Worm (Caenorhabditis elegans) whole organism, L4 larva: ENCODE data around the gene R13A1.5.
A peak's percentile ranks its signal among the peaks of the same experiment; 100 is the strongest.

Experiments used
- F10B5.3 ChIP-seq: sonication (generic microtip); optimal IDR thresholded peaks from 2 replicates; lab custom pipeline; 2016; ENCODE audit warnings: mild to moderate bottlenecking, missing genetic modification characterization, missing compliant biosample characterization
- T26A8.4 ChIP-seq: fragments of 200-800 bp; sonication (Bioruptor generic); IDR thresholded peaks from 2 replicates; pipeline ENCODE4 v1.3.6; 2022; ENCODE audit warnings: missing genetic modification characterization, missing compliant biosample characterization
- Y48G9A.11 ChIP-seq: fragments of 200-800 bp; sonication (Bioruptor generic); IDR thresholded peaks from 2 replicates; pipeline ENCODE4 v1.3.6; 2022; ENCODE audit warnings: missing genetic modification reagents, missing genetic modification characterization, missing compliant biosample characterization
- Y5F2A.4 ChIP-seq: fragments of 200-800 bp; sonication (Bioruptor generic); optimal IDR thresholded peaks from 2 replicates; lab custom pipeline; 2018; ENCODE audit warnings: mild to moderate bottlenecking, missing genetic modification characterization, missing compliant biosample characterization
- Y75B8A.6 ChIP-seq: fragments of 200-800 bp; sonication (Bioruptor generic); IDR thresholded peaks from 2 replicates; pipeline ENCODE4 v1.3.6; 2022; ENCODE audit warnings: missing genetic modification reagents, missing genetic modification characterization, missing compliant biosample characterization
- aha-1 ChIP-seq: fragments of 150-350 bp; peaks from one replicate; lab custom pipeline; 2014; ENCODE audit warnings: missing biosample characterization, missing genetic modification characterization
- ama-1 ChIP-seq: fragments of 150-350 bp; optimal IDR thresholded peaks from 2 replicates; lab custom pipeline; 2014; ENCODE audit warnings: inconsistent platforms, mixed read lengths
- arid-1 ChIP-seq: fragments of 200-800 bp; sonication (Bioruptor generic); conservative IDR thresholded peaks from 2 replicates; pipeline ENCODE4 v1.3.6; 2022; ENCODE audit warnings: missing genetic modification reagents, missing genetic modification characterization, missing compliant biosample characterization
- attf-4 ChIP-seq: sonication (generic microtip); optimal IDR thresholded peaks from 3 replicates; lab custom pipeline; 2017; ENCODE audit warnings: missing biosample characterization, missing genetic modification characterization
- ceh-20 ChIP-seq: fragments of 200-800 bp; sonication (Bioruptor generic); IDR thresholded peaks from 2 replicates; pipeline ENCODE4 v1.3.6; 2022; ENCODE audit warnings: missing genetic modification reagents, missing genetic modification characterization, missing compliant biosample characterization
- ceh-32 ChIP-seq: sonication (generic microtip); optimal IDR thresholded peaks from 2 replicates; lab custom pipeline; 2016; ENCODE audit warnings: mild to moderate bottlenecking, missing genetic modification characterization, missing compliant biosample characterization; ENCODE audit not compliant: poor library complexity
- ceh-62 ChIP-seq: sonication (generic microtip); optimal IDR thresholded peaks from 2 replicates; lab custom pipeline; 2017; ENCODE audit warnings: missing biosample characterization, missing genetic modification characterization
- ces-1 ChIP-seq: fragments of 150-350 bp; sonication (generic microtip); optimal IDR thresholded peaks from 4 replicates; lab custom pipeline; 2014; ENCODE audit warnings: missing biosample characterization, missing genetic modification reagents, missing genetic modification characterization
- daf-12 ChIP-seq: fragments of 150-350 bp; optimal IDR thresholded peaks from 2 replicates; lab custom pipeline; 2014; ENCODE audit warnings: missing biosample characterization, missing genetic modification reagents, missing genetic modification characterization
- daf-19 ChIP-seq: fragments of 200-800 bp; sonication (Bioruptor generic); conservative IDR thresholded peaks from 2 replicates; pipeline ENCODE4 v1.3.6; 2022; ENCODE audit warnings: missing genetic modification characterization, missing compliant biosample characterization
- dmd-8 ChIP-seq: fragments of 200-800 bp; sonication (Bioruptor generic); IDR thresholded peaks from 2 replicates; pipeline ENCODE4 v1.3.6; 2022; ENCODE audit warnings: missing genetic modification characterization, missing compliant biosample characterization
- dpl-1 ChIP-seq: fragments of 150-350 bp; optimal IDR thresholded peaks from 2 replicates; lab custom pipeline; 2014; ENCODE audit warnings: missing biosample characterization, missing genetic modification reagents, missing genetic modification characterization
- duxl-1 ChIP-seq: sonication (generic microtip); optimal IDR thresholded peaks from 2 replicates; lab custom pipeline; 2016; ENCODE audit warnings: mild to moderate bottlenecking, missing genetic modification characterization, moderate library complexity, missing compliant biosample characterization; ENCODE audit not compliant: poor library complexity
- egl-43 ChIP-seq: fragments of 200-800 bp; sonication (Bioruptor generic); IDR thresholded peaks from 2 replicates; pipeline ENCODE4 v1.3.6; 2022; ENCODE audit warnings: missing genetic modification reagents, missing genetic modification characterization, missing compliant biosample characterization
- fkh-10 ChIP-seq: fragments of 150-350 bp; optimal IDR thresholded peaks from 2 replicates; lab custom pipeline; 2014; ENCODE audit warnings: missing biosample characterization, missing genetic modification reagents, missing genetic modification characterization
- hlh-11 ChIP-seq: fragments of 200-800 bp; sonication (Bioruptor generic); optimal IDR thresholded peaks from 2 replicates; lab custom pipeline; 2018; ENCODE audit warnings: mild to moderate bottlenecking, missing genetic modification characterization, missing compliant biosample characterization
- hmg-1.1 ChIP-seq: fragments of 200-800 bp; sonication (Bioruptor generic); IDR thresholded peaks from 2 replicates; pipeline ENCODE4 v1.3.6; 2022; ENCODE audit warnings: missing genetic modification reagents, missing genetic modification characterization, missing compliant biosample characterization
- jun-1 ChIP-seq: fragments of 150-350 bp; optimal IDR thresholded peaks from 2 replicates; lab custom pipeline; 2014; ENCODE audit warnings: missing biosample characterization, missing genetic modification reagents, missing genetic modification characterization
- lin-1 ChIP-seq: fragments of 200-800 bp; sonication (Bioruptor generic); IDR thresholded peaks from 2 replicates; pipeline ENCODE4 v1.3.6; 2022; ENCODE audit warnings: missing genetic modification reagents, missing genetic modification characterization, missing compliant biosample characterization
- lin-29 ChIP-seq: fragments of 200-800 bp; sonication (Bioruptor generic); IDR thresholded peaks from 2 replicates; pipeline ENCODE4 v1.3.6; 2022; ENCODE audit warnings: missing genetic modification reagents, missing genetic modification characterization, missing compliant biosample characterization
- lin-38 ChIP-seq: fragments of 200-800 bp; sonication (Bioruptor generic); IDR thresholded peaks from 2 replicates; pipeline ENCODE4 v1.3.6; 2022; ENCODE audit warnings: missing genetic modification reagents, missing genetic modification characterization, missing compliant biosample characterization
- lsy-2 ChIP-seq, 2 experiments: fragments of 150-350 bp in 1 of 2; sonication (generic microtip) in 1 of 2; optimal IDR thresholded peaks; 2 replicates each; lab custom pipeline; 2014 to 2017; ENCODE audit warnings: missing biosample characterization in 2 of 2, missing genetic modification characterization in 2 of 2
- nhr-10 ChIP-seq: fragments of 150-350 bp; optimal IDR thresholded peaks from 2 replicates; lab custom pipeline; 2014; ENCODE audit warnings: missing biosample characterization, missing genetic modification characterization
- nhr-102 ChIP-seq: sonication (generic microtip); optimal IDR thresholded peaks from 2 replicates; lab custom pipeline; 2016; ENCODE audit warnings: mild to moderate bottlenecking, missing genetic modification characterization, moderate library complexity, missing compliant biosample characterization
- nhr-11 ChIP-seq: fragments of 150-350 bp; optimal IDR thresholded peaks from 2 replicates; lab custom pipeline; 2014; ENCODE audit warnings: missing biosample characterization, missing genetic modification characterization
- nhr-42 ChIP-seq: fragments of 200-800 bp; sonication (Bioruptor generic); IDR thresholded peaks from 2 replicates; pipeline ENCODE4 v1.3.6; 2022; ENCODE audit warnings: missing genetic modification characterization, missing compliant biosample characterization
- nhr-6 ChIP-seq: fragments of 150-350 bp; optimal IDR thresholded peaks from 2 replicates; lab custom pipeline; 2014; ENCODE audit warnings: missing biosample characterization, missing genetic modification characterization
- nhr-76 ChIP-seq: fragments of 150-350 bp; optimal IDR thresholded peaks from 2 replicates; lab custom pipeline; 2014; ENCODE audit warnings: missing biosample characterization, missing genetic modification characterization
- nhr-77 ChIP-seq: fragments of 150-350 bp; optimal IDR thresholded peaks from 2 replicates; lab custom pipeline; 2014; ENCODE audit warnings: missing biosample characterization, missing genetic modification characterization
- pha-4 ChIP-seq, 2 experiments: fragments of 150-350 bp in 1 of 2; fragments of 200-800 bp in 1 of 2; sonication (Bioruptor generic) in 1 of 2; IDR thresholded peaks in 1 of 2; optimal IDR thresholded peaks in 1 of 2; 2 replicates each; pipeline versions ENCODE4 v1.3.6 to Lab custom; 2014 to 2022; ENCODE audit warnings: missing genetic modification characterization in 2 of 2, missing genetic modification reagents in 2 of 2, missing biosample characterization in 1 of 2, missing compliant biosample characterization in 1 of 2
- rbr-2 ChIP-seq: sonication (generic microtip); optimal IDR thresholded peaks from 2 replicates; lab custom pipeline; 2016; ENCODE audit warnings: missing genotype, missing genetic modification characterization, missing compliant biosample characterization
- sdz-12 ChIP-seq: fragments of 200-800 bp; sonication (Bioruptor generic); optimal IDR thresholded peaks from 2 replicates; lab custom pipeline; 2018; ENCODE audit warnings: mild to moderate bottlenecking, missing genetic modification characterization, missing compliant biosample characterization
- skn-1 ChIP-seq: fragments of 150-350 bp; optimal IDR thresholded peaks from 2 replicates; lab custom pipeline; 2014; ENCODE audit warnings: missing biosample characterization, missing genetic modification characterization
- spr-1 ChIP-seq: sonication (generic microtip); optimal IDR thresholded peaks from 2 replicates; lab custom pipeline; 2016; ENCODE audit warnings: mild to moderate bottlenecking, missing genetic modification characterization, missing compliant biosample characterization
- spr-3 ChIP-seq: fragments of 200-800 bp; sonication (Bioruptor generic); optimal IDR thresholded peaks from 2 replicates; lab custom pipeline; 2018; ENCODE audit warnings: mild to moderate bottlenecking, missing genetic modification characterization, missing compliant biosample characterization
- tag-97 ChIP-seq: fragments of 200-800 bp; sonication (Bioruptor generic); IDR thresholded peaks from 2 replicates; pipeline ENCODE4 v1.3.6; 2022; ENCODE audit warnings: missing genetic modification characterization, missing compliant biosample characterization
- tra-1 ChIP-seq: fragments of 200-800 bp; sonication (Bioruptor generic); IDR thresholded peaks from 2 replicates; pipeline ENCODE4 v1.3.6; 2022; ENCODE audit warnings: missing genetic modification reagents, missing genetic modification characterization, missing compliant biosample characterization
- unc-39 ChIP-seq: sonication (generic microtip); optimal IDR thresholded peaks from 2 replicates; lab custom pipeline; 2017; ENCODE audit warnings: missing biosample characterization, missing genetic modification characterization
- vab-7 ChIP-seq: fragments of 200-800 bp; sonication (Bioruptor generic); IDR thresholded peaks from 2 replicates; pipeline ENCODE4 v1.3.6; 2022; ENCODE audit warnings: missing genetic modification reagents, missing genetic modification characterization, missing compliant biosample characterization
- zag-1 ChIP-seq: fragments of 150-350 bp; optimal IDR thresholded peaks from 2 replicates; lab custom pipeline; 2014; ENCODE audit warnings: missing biosample characterization, missing genetic modification characterization
- zfp-3 ChIP-seq: fragments of 200-800 bp; sonication (Bioruptor generic); conservative IDR thresholded peaks from 2 replicates; pipeline ENCODE4 v1.3.6; 2022; ENCODE audit warnings: missing genetic modification reagents, missing genetic modification characterization, missing compliant biosample characterization
- zip-11 ChIP-seq: fragments of 200-800 bp; sonication (Bioruptor generic); IDR thresholded peaks from 2 replicates; pipeline ENCODE4 v1.3.6; 2022; ENCODE audit warnings: missing genetic modification characterization, missing compliant biosample characterization
- zip-2 ChIP-seq: fragments of 150-350 bp; optimal IDR thresholded peaks from 2 replicates; lab custom pipeline; 2014; ENCODE audit warnings: missing biosample characterization, missing genetic modification characterization

R13A1.5 gene

ce11 chrIV:7191745-7192144 lies at the start of gene R13A1.5:
TSS of gene R13A1.5 (minus strand) at chrIV:7191845.
- no peak for TF ChIP-seq ces-1 (GFP tag; lab: Kevin White, UChicago)
- TF ChIP-seq nhr-76 (tag; lab: Kevin White, UChicago): no peak
- TF ChIP-seq ceh-32: no peak
- TF ChIP-seq zip-11: no peak
- no peak for TF ChIP-seq zag-1
- no peak for TF ChIP-seq Y5F2A.4 (GFP tag; lab: Kevin White, UChicago)
- no peak for TF ChIP-seq fkh-10 (GFP tag; lab: Kevin White, UChicago)
- TF ChIP-seq daf-12 (tag; lab: Kevin White, UChicago): no peak
- no peak for TF ChIP-seq spr-1 (tag; lab: Kevin White, UChicago)
- no peak for TF ChIP-seq attf-4 (tag; lab: Kevin White, UChicago)
- no peak for TF ChIP-seq arid-1 (GFP tag; lab: Robert Waterston, UW)
- no peak for TF ChIP-seq dmd-8 (GFP tag; lab: Robert Waterston, UW)
- TF ChIP-seq dpl-1 (GFP tag; lab: Kevin White, UChicago): no peak
- no peak for TF ChIP-seq tag-97 (GFP tag; lab: Robert Waterston, UW)
- TF ChIP-seq zip-2 (tag; lab: Kevin White, UChicago): no peak

DNA sequence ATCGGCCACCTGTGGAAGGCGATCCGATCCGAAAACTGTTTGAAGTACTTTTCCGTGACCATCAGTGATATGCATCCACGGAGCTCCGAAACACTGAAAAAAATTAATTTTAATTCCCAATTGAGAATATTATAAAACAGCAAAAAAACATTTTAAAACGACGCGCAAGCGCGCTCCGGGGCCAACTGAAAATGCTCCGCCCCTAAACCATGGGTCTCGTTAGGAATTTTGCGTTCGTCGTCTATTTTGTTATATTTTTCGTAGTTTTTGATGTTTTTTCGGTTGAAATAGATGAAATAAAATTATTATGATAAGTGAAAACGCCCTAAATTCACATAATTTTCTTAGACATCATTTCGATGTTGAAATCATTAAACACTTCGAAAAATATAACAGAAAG lies 48.9 kb upstream of the R13A1.5 start:
- no peak for TF ChIP-seq spr-3 (GFP tag; lab: Kevin White, UChicago)
- TF ChIP-seq hlh-11 (tag; lab: Kevin White, UChicago): peak; percentile 14
- no peak for TF ChIP-seq dmd-8 (GFP tag; lab: Robert Waterston, UW)
- no peak for TF ChIP-seq daf-19 (GFP tag; lab: Robert Waterston, UW)
- 0 out of 2 replicates have a peak, but pooled peaks have one; percentile 17 for TF ChIP-seq lin-1 (GFP tag; lab: Robert Waterston, UW)
- TF ChIP-seq T26A8.4: no peak
- no peak for TF ChIP-seq Y48G9A.11 (GFP tag; lab: Robert Waterston, UW)
- TF ChIP-seq lin-29 (GFP tag; lab: Robert Waterston, UW): no peak
- TF ChIP-seq lin-38 (GFP tag; lab: Robert Waterston, UW): peak; percentile 54
- peak; percentile 56 for TF ChIP-seq aha-1 (tag; lab: Kevin White, UChicago)
- no peak for TF ChIP-seq sdz-12
- no peak for TF ChIP-seq Y75B8A.6 (GFP tag; lab: Robert Waterston, UW)
- no peak for TF ChIP-seq nhr-11 (tag; lab: Kevin White, UChicago)
- TF ChIP-seq attf-4 (tag; lab: Kevin White, UChicago): no peak
- TF ChIP-seq unc-39 (tag; lab: Kevin White, UChicago): no peak
- TF ChIP-seq ceh-32: no peak
- TF ChIP-seq skn-1 (tag; lab: Kevin White, UChicago): no peak
- no peak for TF ChIP-seq tra-1 (GFP tag; lab: Robert Waterston, UW)
- no peak for TF ChIP-seq Y5F2A.4 (GFP tag; lab: Kevin White, UChicago)
- peak; percentile 23 for TF ChIP-seq rbr-2 (tag; lab: Kevin White, UChicago)
- TF ChIP-seq ama-1: no peak
- TF ChIP-seq hmg-1.1 (GFP tag; lab: Robert Waterston, UW): no peak
- TF ChIP-seq zfp-3: no peak
- TF ChIP-seq ceh-62 (tag; lab: Kevin White, UChicago): no peak
- no peak for TF ChIP-seq nhr-6 (tag; lab: Kevin White, UChicago)
- TF ChIP-seq ceh-20 (GFP tag; lab: Robert Waterston, UW): no peak
- TF ChIP-seq pha-4 (GFP tag; IDR thresholded peaks at IDR 0.05; lab: Robert Waterston, UW): no peak
- no peak for TF ChIP-seq pha-4 (tag; optimal IDR thresholded peaks at IDR 0.05; lab: Kevin White, UChicago)
- TF ChIP-seq nhr-102 (tag; lab: Kevin White, UChicago): no peak
- no peak for TF ChIP-seq duxl-1 (tag; lab: Kevin White, UChicago)
- no peak for TF ChIP-seq nhr-77 (tag; lab: Kevin White, UChicago)
- TF ChIP-seq jun-1 (tag; lab: Kevin White, UChicago): peak; percentile 24
- TF ChIP-seq nhr-10 (tag; lab: Kevin White, UChicago): no peak
- TF ChIP-seq nhr-42: no peak
- TF ChIP-seq vab-7 (GFP tag; lab: Robert Waterston, UW): no peak
- TF ChIP-seq egl-43: no peak
- TF ChIP-seq zip-2 (tag; lab: Kevin White, UChicago): no peak
- TF ChIP-seq lsy-2 (tag; optimal IDR thresholded peaks at IDR 0.05; lab: Kevin White, UChicago): no peak
- no peak for TF ChIP-seq F10B5.3 (tag; lab: Kevin White, UChicago)
